Worm (Caenorhabditis elegans): ENCODE measurements around the gene C55A6.12.

DNA sequence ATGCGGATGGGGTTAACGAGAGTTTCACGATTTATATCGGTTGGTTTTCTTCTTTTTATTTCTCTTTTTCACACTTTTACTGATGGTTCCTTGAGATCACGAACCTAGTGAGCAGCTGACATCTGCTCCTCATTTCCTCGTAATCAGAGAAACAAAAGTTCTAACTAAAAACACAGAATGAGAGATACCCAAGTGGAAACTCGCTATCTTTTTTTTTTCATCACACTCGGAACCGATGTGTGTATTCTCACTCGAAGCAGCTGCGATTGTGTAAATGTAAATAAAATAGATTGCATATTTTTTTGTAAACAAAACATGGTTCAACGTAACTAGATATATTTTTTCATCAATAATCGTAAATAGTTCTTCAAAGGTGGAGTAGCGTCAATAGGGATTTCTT is 3.4 kb upstream of the C55A6.12 start:
- TF ChIP-seq fkh-10 (GFP tag; optimal IDR thresholded peaks at IDR 0.05) (no peak), ama-1 (optimal IDR thresholded peaks at IDR 0.05) (no peak), unc-62 (GFP tag; optimal IDR thresholded peaks at IDR 0.05) (no peak), egl-27 (tag; optimal IDR thresholded peaks at IDR 0.05) (no peak), zag-1 (tag; optimal IDR thresholded peaks at IDR 0.05) (no peak), mdl-1 (tag; optimal IDR thresholded peaks at IDR 0.05) (no peak), nhr-77 (tag; optimal IDR thresholded peaks at IDR 0.05) (no peak), sea-2 (GFP tag; optimal IDR thresholded peaks at IDR 0.05) (no peak), pqm-1 (tag; optimal IDR thresholded peaks at IDR 0.05) (no peak), pha-4 (tag; optimal IDR thresholded peaks at IDR 0.05) (peak; percentile 84)

Data from whole organism, L3 larva.